Fruit fly (Drosophila melanogaster) Kc167 (cell line): ENCODE measurements around the gene zfh1.

Experiments used
- Myc ChIP-seq: fragments of >200 bp; optimal IDR thresholded peaks from 2 replicates; lab custom pipeline; 2017; ENCODE audit warnings: missing external identifiers
- Sin3A ChIP-seq: fragments of >200 bp; optimal IDR thresholded peaks from 2 replicates; lab custom pipeline; 2018; ENCODE audit warnings: missing external identifiers
- h ChIP-seq: fragments of >200 bp; optimal IDR thresholded peaks from 3 replicates; lab custom pipeline; 2018; ENCODE audit warnings: missing external identifiers
- insv ChIP-seq: fragments of >200 bp; optimal IDR thresholded peaks from 3 replicates; lab custom pipeline; 2018; ENCODE audit warnings: missing external identifiers
- psq ChIP-seq: fragments of >200 bp; optimal IDR thresholded peaks from 2 replicates; lab custom pipeline; 2017; ENCODE audit warnings: missing external identifiers
- ttk ChIP-seq: sonication (Bioruptor generic); optimal IDR thresholded peaks from 2 replicates; lab custom pipeline; 2017; ENCODE audit warnings: missing external identifiers

The zfh1 gene

dm6 chr3R:30765306-30766033 is at the start of gene zfh1:
Gene zfh1, plus strand, starts transcription at chr3R:30765926.
- no peak for TF ChIP-seq insv
- no peak for TF ChIP-seq h (lab: Kevin White, UChicago)
- TF ChIP-seq Myc: no peak
- no peak for TF ChIP-seq ttk
- no peak for TF ChIP-seq Sin3A (lab: Kevin White, UChicago)
- TF ChIP-seq psq (lab: Kevin White, UChicago): no peak

DNA sequence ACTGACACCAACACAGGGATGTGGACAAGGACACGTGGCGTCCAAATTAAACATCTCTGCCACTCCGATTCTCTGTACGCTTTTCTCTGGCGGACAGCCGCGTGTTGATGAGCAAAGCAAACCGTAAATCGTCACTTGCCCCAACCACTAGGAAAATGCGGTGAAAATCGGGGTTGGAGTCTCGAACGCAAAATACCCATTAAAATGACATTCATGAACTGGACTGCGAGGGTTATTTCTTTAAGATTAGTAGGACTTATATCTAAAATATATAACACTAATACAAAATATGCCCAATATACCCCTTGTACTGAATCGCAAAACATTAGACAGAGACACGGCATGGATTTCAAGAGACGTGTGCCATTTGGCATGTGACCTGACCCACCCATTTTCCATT is 47.3 kb upstream of the zfh1 start:
- TF ChIP-seq insv (no peak), psq (lab: Kevin White, UChicago) (no peak), ttk (no peak), Sin3A (lab: Kevin White, UChicago) (no peak), h (lab: Kevin White, UChicago) (no peak), Myc (no peak)

DNA sequence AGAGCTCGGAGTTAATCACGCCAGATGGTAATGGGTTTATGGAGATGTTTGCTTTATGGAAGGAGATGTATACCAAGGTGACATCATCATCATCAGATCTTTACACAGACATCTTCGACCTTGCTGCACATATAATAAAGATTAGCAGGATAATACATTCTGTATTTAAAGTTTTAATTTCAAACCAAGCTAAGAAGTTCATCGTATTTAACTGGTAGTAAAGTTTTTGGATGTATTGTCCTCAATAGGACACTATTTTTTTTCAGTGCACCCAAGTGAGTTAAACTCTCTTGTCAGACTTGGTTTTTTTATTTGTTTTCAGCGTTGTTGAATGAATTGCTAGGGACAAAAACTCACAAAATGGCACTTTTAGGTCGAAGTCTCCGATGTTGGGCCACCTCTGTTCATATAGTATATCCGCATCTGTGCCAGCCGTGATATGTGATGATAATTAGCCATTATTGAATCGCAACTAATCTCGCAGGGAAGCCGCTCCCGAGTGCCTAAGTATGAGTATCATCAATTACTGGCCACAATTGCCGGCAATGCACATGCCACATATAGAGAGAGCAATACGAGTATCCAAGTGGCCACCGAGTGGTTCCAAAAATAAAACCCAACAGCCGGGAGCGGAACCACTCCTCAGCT is 44.4 kb upstream of the zfh1 start:
- TF ChIP-seq psq (lab: Kevin White, UChicago) (no peak), ttk (no peak), Myc (no peak), h (lab: Kevin White, UChicago) (no peak), insv (no peak), Sin3A (lab: Kevin White, UChicago) (no peak)

dm6 chr3R:30722374-30722773 is 43.4 kb upstream of the zfh1 start:
- TF ChIP-seq psq (lab: Kevin White, UChicago) (no peak), Myc (no peak), insv (no peak), h (lab: Kevin White, UChicago) (no peak), ttk (no peak), Sin3A (lab: Kevin White, UChicago) (no peak)

DNA sequence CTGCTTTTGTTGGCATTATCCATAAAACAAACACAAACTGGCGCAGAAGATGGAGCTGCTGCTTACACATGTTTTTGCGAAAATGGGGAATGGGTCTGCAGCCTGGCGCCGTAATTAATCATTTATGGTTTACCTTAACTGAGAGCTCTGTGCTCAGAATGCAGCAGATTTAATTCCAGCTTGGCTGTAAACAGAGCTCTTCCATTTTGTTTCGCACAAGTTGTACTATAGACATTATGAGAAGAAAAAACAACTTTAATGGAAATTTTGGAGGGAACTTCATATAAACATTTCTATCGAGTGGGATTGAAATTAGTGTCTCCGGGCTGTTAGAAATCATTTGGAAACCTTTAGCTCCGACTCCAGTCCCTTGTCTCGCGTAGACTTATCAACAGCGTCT is 39.9 kb upstream of the zfh1 start, which contains the start of gene eIF4H2:
Gene eIF4H2 (plus strand): TSS at position 301 of the 400 bp plus-strand sequence.
- TF ChIP-seq Sin3A (lab: Kevin White, UChicago) (no peak), Myc (no peak), psq (lab: Kevin White, UChicago) (no peak)

- TF ChIP-seq psq (lab: Kevin White, UChicago): no peak
- TF ChIP-seq h (lab: Kevin White, UChicago): no peak
- no peak for TF ChIP-seq Sin3A (lab: Kevin White, UChicago)
- TF ChIP-seq insv: no peak
- TF ChIP-seq ttk: no peak
- TF ChIP-seq Myc: no peak
Observed at dm6 chr3R:30729013-30729412, 36.7 kb upstream of the zfh1 start.

DNA sequence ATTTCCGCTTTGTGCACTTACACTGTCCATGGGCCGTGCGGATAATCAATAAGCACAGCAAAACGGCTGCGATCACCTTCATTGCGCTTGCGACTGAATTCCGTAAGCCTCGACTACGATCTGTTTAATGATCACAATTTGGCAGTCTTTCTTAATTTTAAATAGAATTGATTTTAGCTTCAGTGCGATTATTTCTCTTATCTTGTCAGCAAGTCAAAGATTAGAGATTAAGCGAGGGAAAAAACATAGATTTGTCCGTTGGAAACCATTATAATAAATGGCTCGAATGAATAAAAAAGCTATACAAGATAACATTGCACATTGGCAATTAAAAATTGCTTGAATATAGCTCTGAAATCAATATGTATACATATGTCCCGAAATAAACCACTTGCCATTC is 34.7 kb upstream of the zfh1 start, which contains the start of gene CG11313:
Gene CG11313 (minus strand): TSS at position 101 of the 400 bp plus-strand sequence.
- TF ChIP-seq Sin3A (lab: Kevin White, UChicago) (no peak), insv (no peak), h (lab: Kevin White, UChicago) (no peak), psq (lab: Kevin White, UChicago) (no peak), ttk (no peak), Myc (no peak)

DNA sequence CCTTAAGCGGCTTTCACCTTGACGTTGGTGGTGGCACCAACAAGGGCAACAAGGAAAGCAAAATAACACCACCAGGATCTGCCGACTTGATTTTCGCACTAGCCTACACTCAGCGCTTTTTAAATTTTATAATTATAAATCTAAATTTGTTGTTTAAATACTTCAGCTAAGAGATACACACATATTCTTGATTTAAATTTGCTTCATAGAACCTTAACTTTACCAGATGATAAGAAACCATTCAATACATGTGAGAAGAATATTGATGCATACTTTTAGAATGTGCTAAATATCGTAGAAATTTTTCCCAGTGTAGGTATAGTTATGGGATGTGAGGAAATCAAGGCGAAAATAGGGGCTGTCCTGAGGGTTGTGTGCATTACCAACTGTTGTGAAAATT is 32.6 kb upstream of the zfh1 start:
- TF ChIP-seq psq (lab: Kevin White, UChicago): no peak

dm6 chr3R:30734576-30734975 is 31.1 kb upstream of the zfh1 start:
- TF ChIP-seq Sin3A (lab: Kevin White, UChicago) (no peak), psq (lab: Kevin White, UChicago) (no peak), insv (no peak), ttk (no peak)

- no peak for TF ChIP-seq Sin3A (lab: Kevin White, UChicago)
- no peak for TF ChIP-seq ttk
- TF ChIP-seq Myc: no peak
- no peak for TF ChIP-seq psq (lab: Kevin White, UChicago)
- no peak for TF ChIP-seq insv
- no peak for TF ChIP-seq h (lab: Kevin White, UChicago)
Observed at dm6 chr3R:30735047-30735446, 30.7 kb upstream of the zfh1 start.

- TF ChIP-seq insv (no peak), h (lab: Kevin White, UChicago) (no peak), Myc (no peak), Sin3A (lab: Kevin White, UChicago) (no peak), psq (lab: Kevin White, UChicago) (no peak), ttk (no peak)
Observed at dm6 chr3R:30741371-30741770, 24.4 kb upstream of the zfh1 start.

DNA sequence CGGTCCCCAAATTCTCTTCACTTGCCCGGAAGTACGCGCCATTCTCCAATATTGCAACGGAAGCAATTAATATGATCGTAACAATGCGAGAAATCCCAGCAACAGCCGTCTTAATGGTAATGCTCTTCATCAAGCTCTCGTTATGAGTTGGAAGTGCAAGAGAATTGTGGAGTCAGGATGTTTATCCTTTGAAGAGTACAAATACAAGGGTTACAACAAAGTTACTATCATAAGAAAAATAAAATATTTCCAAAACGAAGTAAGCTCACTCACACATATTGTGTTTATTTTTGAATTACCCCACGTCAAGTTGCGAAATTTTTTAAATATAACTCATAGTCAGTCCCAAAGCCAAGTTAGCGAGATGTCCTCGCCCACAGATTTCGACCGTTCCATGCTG is 23.1 kb upstream of the zfh1 start, which contains the start of gene CG15543:
Gene CG15543 (plus strand): TSS at position 301 of the 400 bp plus-strand sequence.
- no peak for TF ChIP-seq ttk
- TF ChIP-seq insv: no peak
- no peak for TF ChIP-seq psq (lab: Kevin White, UChicago)

DNA sequence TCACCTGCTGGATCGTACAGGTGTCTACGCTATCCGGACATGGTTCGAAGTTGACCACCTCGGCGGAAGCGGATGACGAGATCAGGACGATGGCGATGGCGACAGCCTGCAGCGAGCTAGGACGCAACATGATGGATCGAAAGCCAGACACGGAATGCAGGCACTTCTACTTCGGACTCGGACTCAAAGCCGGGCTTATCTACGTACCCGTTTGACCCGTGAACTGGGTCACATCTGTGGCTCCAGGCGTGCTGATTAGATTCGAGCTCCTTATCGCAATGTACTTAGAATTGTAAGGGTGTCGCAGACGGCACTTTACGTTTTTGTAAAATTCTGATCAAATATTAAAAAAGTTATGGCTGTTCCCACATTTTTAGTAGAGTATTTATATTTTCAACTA is 20.6 kb upstream of the zfh1 start, which contains the start of gene Npc2g:
Gene Npc2g (minus strand): TSS at position 160 of the 400 bp plus-strand sequence.
- TF ChIP-seq ttk: no peak
- TF ChIP-seq insv: no peak
- TF ChIP-seq Sin3A (lab: Kevin White, UChicago): no peak
- no peak for TF ChIP-seq h (lab: Kevin White, UChicago)
- TF ChIP-seq Myc: no peak
- no peak for TF ChIP-seq psq (lab: Kevin White, UChicago)
